Fruit fly (Drosophila melanogaster) whole organism, embryonic: ENCODE measurements around the gene CG11975.
A peak's percentile ranks its signal among the peaks of the same experiment; 100 is the strongest.

Experiments
- Awh ChIP-seq: fragments of 200-800 bp; sonication (Bioruptor generic); IDR thresholded peaks from 2 replicates; pipeline ENCODE4, ENCODE4 v1.3.6; 2022; ENCODE audit warnings: missing biosample characterization, missing genetic modification characterization
- B-H2 ChIP-seq: fragments of 200-800 bp; sonication (Bioruptor generic); optimal IDR thresholded peaks from 2 replicates; lab custom pipeline; 2018; ENCODE audit warnings: missing biosample characterization, mild to moderate bottlenecking, missing genetic modification characterization
- CG10321 ChIP-seq: fragments of 200-800 bp; sonication (Bioruptor generic); IDR thresholded peaks from 2 replicates; pipeline ENCODE4 v1.3.6; 2022; ENCODE audit warnings: missing biosample characterization, missing genetic modification characterization
- CG10654 ChIP-seq: fragments of 200-800 bp; sonication (Bioruptor generic); optimal IDR thresholded peaks from 2 replicates; lab custom pipeline; 2016; ENCODE audit warnings: missing biosample characterization, missing genetic modification characterization
- CG11723 ChIP-seq: fragments of 200-800 bp; sonication (Bioruptor generic); optimal IDR thresholded peaks from 2 replicates; lab custom pipeline; 2017; ENCODE audit warnings: missing biosample characterization, mild to moderate bottlenecking, missing genetic modification characterization
- CG12769 ChIP-seq: fragments of 200-800 bp; sonication (Bioruptor generic); optimal IDR thresholded peaks from 2 replicates; lab custom pipeline; 2019; ENCODE audit warnings: missing biosample characterization, mild to moderate bottlenecking, missing genetic modification characterization, moderate library complexity
- CG13775 ChIP-seq: fragments of 200-800 bp; sonication (Bioruptor generic); optimal IDR thresholded peaks from 3 replicates; lab custom pipeline; 2017; ENCODE audit warnings: missing biosample characterization, mild to moderate bottlenecking, missing genetic modification characterization
- CG15011 ChIP-seq: fragments of 200-800 bp; sonication (Bioruptor generic); optimal IDR thresholded peaks from 3 replicates; lab custom pipeline; 2018; ENCODE audit warnings: missing biosample characterization, mild to moderate bottlenecking, missing genetic modification characterization
- CG1529 ChIP-seq: fragments of 200-800 bp; sonication (Bioruptor generic); optimal IDR thresholded peaks from 3 replicates; lab custom pipeline; 2018; ENCODE audit warnings: missing biosample characterization, missing genetic modification characterization
- CG15479 ChIP-seq: fragments of 200-800 bp; sonication (Bioruptor generic); optimal IDR thresholded peaks from 3 replicates; lab custom pipeline; 2019; ENCODE audit warnings: missing biosample characterization, mild to moderate bottlenecking, missing genetic modification characterization, moderate library complexity
- CG17361 ChIP-seq: fragments of 200-800 bp; sonication (Bioruptor generic); IDR thresholded peaks from 3 replicates; pipeline ENCODE4 v1.3.6; 2022; ENCODE audit warnings: missing biosample characterization, missing genetic modification characterization
- CG32532 ChIP-seq: fragments of 200-800 bp; sonication (Bioruptor generic); IDR thresholded peaks from 2 replicates; pipeline ENCODE4 v1.3.6; 2022; ENCODE audit warnings: missing biosample characterization, missing genetic modification characterization
- CG4282 ChIP-seq: fragments of 200-800 bp; sonication (Bioruptor generic); optimal IDR thresholded peaks from 2 replicates; lab custom pipeline; 2016; ENCODE audit warnings: missing biosample characterization, missing genetic modification characterization
- CG4360 ChIP-seq: fragments of 200-800 bp; sonication (Bioruptor generic); IDR thresholded peaks from 2 replicates; pipeline ENCODE4 v1.3.6; 2022; ENCODE audit warnings: missing biosample characterization, missing genetic modification characterization
- CG6654 ChIP-seq: fragments of 200-800 bp; sonication (Bioruptor generic); optimal IDR thresholded peaks from 2 replicates; lab custom pipeline; 2017; ENCODE audit warnings: missing biosample characterization, mild to moderate bottlenecking, missing genetic modification characterization
- Deaf1 ChIP-seq: fragments of 200-800 bp; optimal IDR thresholded peaks from 3 replicates; lab custom pipeline; 2019; ENCODE audit warnings: missing biosample characterization, mild to moderate bottlenecking, missing genetic modification characterization, moderate library complexity
- Dfd ChIP-seq, 2 experiments: fragments of >200 bp; optimal IDR thresholded peaks; 2 replicates each; lab custom pipeline; 2017; ENCODE audit warnings: missing biosample characterization in 2 of 2, missing genetic modification characterization in 2 of 2
- Dll ChIP-seq: fragments of 200-800 bp; sonication (Bioruptor generic); IDR thresholded peaks from 4 replicates; pipeline ENCODE4 v1.3.6; 2022; ENCODE audit warnings: missing biosample characterization, missing genetic modification characterization; ENCODE audit not compliant: partially characterized antibody
- Doc2 ChIP-seq: fragments of 200-800 bp; sonication (Bioruptor generic); IDR thresholded peaks from 2 replicates; pipeline ENCODE4 v1.3.6; 2022; ENCODE audit warnings: missing biosample characterization, missing genetic modification characterization
- Fer2 ChIP-seq: fragments of 200-800 bp; sonication (Bioruptor generic); optimal IDR thresholded peaks from 2 replicates; lab custom pipeline; 2018; ENCODE audit warnings: missing biosample characterization, mild to moderate bottlenecking, missing genetic modification characterization, moderate library complexity
- H15 ChIP-seq: fragments of 200-800 bp; sonication (Bioruptor generic); IDR thresholded peaks from 3 replicates; pipeline ENCODE4 v1.3.6; 2022; ENCODE audit warnings: missing biosample characterization, missing genetic modification characterization
- Hand ChIP-seq: fragments of 200-800 bp; sonication (Bioruptor generic); optimal IDR thresholded peaks from 2 replicates; lab custom pipeline; 2017; ENCODE audit warnings: mild to moderate bottlenecking, missing biosample characterization, missing genetic modification reagents, missing genetic modification characterization
- Hr78 ChIP-seq, 2 experiments: fragments of 200-800 bp in 1 of 2; fragments of >200 bp in 1 of 2; sonication (Bioruptor generic) in 1 of 2; optimal IDR thresholded peaks; 2 replicates each; lab custom pipeline; 2017 to 2019; ENCODE audit warnings: missing biosample characterization in 2 of 2, missing genetic modification characterization in 2 of 2, mild to moderate bottlenecking in 1 of 2, moderate library complexity in 1 of 2
- Hsf ChIP-seq: fragments of 200-800 bp; sonication (Bioruptor generic); optimal IDR thresholded peaks from 3 replicates; lab custom pipeline; 2016; ENCODE audit warnings: missing biosample characterization, missing genetic modification characterization
- Lim3 ChIP-seq: fragments of 200-800 bp; sonication (Bioruptor generic); IDR thresholded peaks from 2 replicates; pipeline ENCODE4 v1.3.6; 2022; ENCODE audit warnings: missing biosample characterization, missing genetic modification characterization
- Neu2 ChIP-seq: fragments of 200-800 bp; sonication (Bioruptor generic); optimal IDR thresholded peaks from 3 replicates; lab custom pipeline; 2016; ENCODE audit warnings: missing biosample characterization, missing genetic modification characterization, borderline replicate concordance
- Sox100B ChIP-seq: fragments of 200-800 bp; sonication (Bioruptor generic); optimal IDR thresholded peaks from 3 replicates; lab custom pipeline; 2018; ENCODE audit warnings: missing biosample characterization, mild to moderate bottlenecking, missing genetic modification characterization
- Trl ChIP-seq, 3 experiments: fragments of >200 bp in 2 of 3; fragments of 200-800 bp in 1 of 3; sonication (Bioruptor generic) in 1 of 3; optimal IDR thresholded peaks; 2 replicates in 1 of 3; 3 replicates in 2 of 3; lab custom pipeline; 2016 to 2017; ENCODE audit warnings: missing biosample characterization in 1 of 3, missing genetic modification characterization in 1 of 3
- abd-A ChIP-seq: fragments of 200-800 bp; sonication (Bioruptor generic); optimal IDR thresholded peaks from 3 replicates; lab custom pipeline; 2019; ENCODE audit warnings: missing biosample characterization, mild to moderate bottlenecking, missing genetic modification characterization, moderate library complexity
- br ChIP-seq: fragments of >200 bp; optimal IDR thresholded peaks from 2 replicates; lab custom pipeline; 2017
- ems ChIP-seq: fragments of 200-800 bp; sonication (Bioruptor generic); optimal IDR thresholded peaks from 3 replicates; lab custom pipeline; 2016; ENCODE audit warnings: missing biosample characterization, missing genetic modification characterization
- gem ChIP-seq: fragments of 200-800 bp; sonication (Bioruptor generic); optimal IDR thresholded peaks from 2 replicates; lab custom pipeline; 2019; ENCODE audit warnings: missing biosample characterization, mild to moderate bottlenecking, missing genetic modification characterization, moderate library complexity
- grn ChIP-seq: fragments of 200-800 bp; sonication (Bioruptor generic); optimal IDR thresholded peaks from 3 replicates; lab custom pipeline; 2017; ENCODE audit warnings: missing biosample characterization, missing genetic modification characterization
- ken ChIP-seq: fragments of 200-800 bp; sonication (Bioruptor generic); IDR thresholded peaks from 3 replicates; pipeline ENCODE4 v1.3.6; 2022; ENCODE audit warnings: missing biosample characterization, missing genetic modification characterization
- kni ChIP-seq: fragments of 200-800 bp; sonication (Bioruptor generic); optimal IDR thresholded peaks from 3 replicates; lab custom pipeline; 2017; ENCODE audit warnings: mild to moderate bottlenecking, missing biosample characterization, missing genetic modification reagents, missing genetic modification characterization
- knrl ChIP-seq: fragments of 200-800 bp; sonication (Bioruptor generic); IDR thresholded peaks from 3 replicates; pipeline ENCODE4 v1.3.6; 2022; ENCODE audit warnings: missing biosample characterization, missing genetic modification characterization; ENCODE audit not compliant: partially characterized antibody
- maf-S ChIP-seq: fragments of 200-800 bp; sonication (Bioruptor generic); optimal IDR thresholded peaks from 2 replicates; lab custom pipeline; 2016; ENCODE audit warnings: missing biosample characterization, missing genetic modification characterization
- nau ChIP-seq: fragments of 200-800 bp; sonication (Bioruptor generic); optimal IDR thresholded peaks from 3 replicates; lab custom pipeline; 2017; ENCODE audit warnings: missing biosample characterization, mild to moderate bottlenecking, missing genetic modification characterization, missing genetic modification reagents
- p53 ChIP-seq: fragments of 200-800 bp; sonication (Bioruptor generic); optimal IDR thresholded peaks from 2 replicates; lab custom pipeline; 2016; ENCODE audit warnings: missing biosample characterization, missing genetic modification characterization
- pan ChIP-seq, 4 experiments: fragments of >200 bp in 3 of 4; fragments of 200-800 bp in 1 of 4; sonication (Bioruptor generic) in 1 of 4; optimal IDR thresholded peaks in 3 of 4; IDR thresholded peaks in 1 of 4; 2 replicates each; pipeline versions ENCODE4 v1.3.6 to Lab custom; 2017 to 2022; ENCODE audit warnings: missing biosample characterization in 2 of 4, missing genetic modification characterization in 2 of 4, mixed read lengths in 1 of 4
- pita ChIP-seq: fragments of 200-800 bp; sonication (Bioruptor generic); optimal IDR thresholded peaks from 2 replicates; lab custom pipeline; 2017; ENCODE audit warnings: missing biosample characterization, mild to moderate bottlenecking, missing genetic modification characterization
- pum ChIP-seq: fragments of 200-800 bp; sonication (Bioruptor generic); optimal IDR thresholded peaks from 2 replicates; lab custom pipeline; 2016; ENCODE audit warnings: missing biosample characterization, missing genetic modification characterization
- sens-2 ChIP-seq: fragments of 200-800 bp; sonication (Bioruptor generic); IDR thresholded peaks from 2 replicates; pipeline ENCODE4 v1.3.6; 2022; ENCODE audit warnings: missing biosample characterization, missing genetic modification characterization
- sim ChIP-seq: fragments of 200-800 bp; sonication (Bioruptor generic); IDR thresholded peaks from 2 replicates; pipeline ENCODE4 v1.3.6; 2022; ENCODE audit warnings: missing biosample characterization, missing genetic modification characterization
- slou ChIP-seq: fragments of 200-800 bp; sonication (Bioruptor generic); optimal IDR thresholded peaks from 3 replicates; lab custom pipeline; 2016; ENCODE audit warnings: missing biosample characterization, missing genetic modification characterization
- slp2 ChIP-seq: fragments of 200-800 bp; sonication (Bioruptor generic); optimal IDR thresholded peaks from 2 replicates; lab custom pipeline; 2016; ENCODE audit warnings: missing biosample characterization, missing genetic modification characterization
- tll ChIP-seq, 2 experiments: fragments of 200-800 bp in 1 of 2; fragments of >200 bp in 1 of 2; sonication (Bioruptor generic) in 1 of 2; optimal IDR thresholded peaks; 2 replicates each; lab custom pipeline; 2017 to 2019; ENCODE audit warnings: missing biosample characterization in 2 of 2, missing genetic modification characterization in 2 of 2, mild to moderate bottlenecking in 1 of 2, moderate library complexity in 1 of 2
- usp ChIP-seq: fragments of >200 bp; optimal IDR thresholded peaks from 2 replicates; lab custom pipeline; 2017; ENCODE audit warnings: missing biosample characterization, missing genetic modification characterization

CG11975 gene

dm6 chr3R:8960329-8960728, 32.7 kb upstream of the CG11975 start (continued):
- TF ChIP-seq sens-2 = no peak
- TF ChIP-seq CG13775 (GFP tag; lab: Kevin White, UChicago) = peak; percentile 27
- no peak for TF ChIP-seq pum (GFP tag; lab: Kevin White, UChicago)
- TF ChIP-seq Hr78 (GFP tag; optimal IDR thresholded peaks at IDR 0.05; lab: Kevin White, UChicago) = no peak
- TF ChIP-seq nau = peak; percentile 27
- no peak for TF ChIP-seq Lim3 (GFP tag; lab: Robert Waterston, UW)
- no peak for TF ChIP-seq Awh (GFP tag; lab: Robert Waterston, UW)
- TF ChIP-seq usp = no peak
- TF ChIP-seq maf-S (GFP tag; lab: Kevin White, UChicago) = no peak
- no peak for TF ChIP-seq CG32532 (GFP tag; lab: Robert Waterston, UW)
- TF ChIP-seq br = no peak
- TF ChIP-seq CG11723 (GFP tag; lab: Kevin White, UChicago) = peak; percentile 28
- no peak for TF ChIP-seq slp2 (GFP tag; lab: Kevin White, UChicago)
- no peak for TF ChIP-seq grn
- no peak for TF ChIP-seq Dfd (GFP tag; optimal IDR thresholded peaks at IDR 0.05; lab: Kevin White, UChicago)
- peak; percentile 60 for TF ChIP-seq CG1529 (GFP tag; lab: Kevin White, UChicago)
- TF ChIP-seq Neu2 (GFP tag; lab: Kevin White, UChicago) = no peak
- no peak for TF ChIP-seq CG4360 (GFP tag; lab: Robert Waterston, UW)
- peak; percentile 38 for TF ChIP-seq CG10654 (GFP tag; lab: Kevin White, UChicago)
- TF ChIP-seq Sox100B (GFP tag; lab: Kevin White, UChicago) = peak; percentile 74
- peak; percentile 7 for TF ChIP-seq Hsf (GFP tag; lab: Kevin White, UChicago)
- no peak for TF ChIP-seq CG10321 (GFP tag; lab: Robert Waterston, UW)

dm6 chr3R:8962860-8963755, 29.9 kb upstream of the CG11975 start, which contains the start of gene ich:
ich (minus strand) TSS chr3R:8963037.
- TF ChIP-seq abd-A = no peak
- no peak for TF ChIP-seq Fer2 (tag; lab: Kevin White, UChicago)
- no peak for TF ChIP-seq ems (GFP tag; lab: Kevin White, UChicago)
- TF ChIP-seq Trl (optimal IDR thresholded peaks at IDR 0.05; lab: Kevin White, UChicago) = peak in 1 of 2 experiments; percentile 8
- no peak for TF ChIP-seq Trl (GFP tag; optimal IDR thresholded peaks at IDR 0.05; lab: Kevin White, UChicago)
- no peak for TF ChIP-seq CG15011 (GFP tag; lab: Kevin White, UChicago)
- TF ChIP-seq gem (tag; lab: Kevin White, UChicago) = no peak
- no peak for TF ChIP-seq p53
- TF ChIP-seq Hand (GFP tag; lab: Kevin White, UChicago) = no peak
- peak; percentile 83 for TF ChIP-seq Deaf1 (tag; lab: Kevin White, UChicago)
- no peak for TF ChIP-seq Doc2 (GFP tag; lab: Robert Waterston, UW)
- peak; percentile 34 for TF ChIP-seq kni
- no peak for TF ChIP-seq pan (optimal IDR thresholded peaks at IDR 0.05; lab: Kevin White, UChicago)
- TF ChIP-seq pan (GFP tag; optimal IDR thresholded peaks at IDR 0.05 in 1 of 2, IDR thresholded peaks at IDR 0.05 in 1 of 2) = no peak
- 0 out of 3 replicates have a peak, but pooled peaks have one; percentile 6 for TF ChIP-seq ken (GFP tag; lab: Robert Waterston, UW)
- no peak for TF ChIP-seq sim (GFP tag; lab: Robert Waterston, UW)
- TF ChIP-seq knrl (GFP tag; lab: Robert Waterston, UW) = no peak
- no peak for TF ChIP-seq H15
- TF ChIP-seq tll (GFP tag; optimal IDR thresholded peaks at IDR 0.05; lab: Kevin White, UChicago) = peak in 1 of 2 experiments; percentile 48
- TF ChIP-seq CG4282 (GFP tag; lab: Kevin White, UChicago) = no peak
- peak; percentile 77 for TF ChIP-seq CG15479 (GFP tag; lab: Kevin White, UChicago)
- no peak for TF ChIP-seq slou
- TF ChIP-seq Dll = no peak
- TF ChIP-seq CG6654 (GFP tag; lab: Kevin White, UChicago) = no peak
- no peak for TF ChIP-seq CG17361
- TF ChIP-seq pita (GFP tag; lab: Kevin White, UChicago) = no peak
- TF ChIP-seq CG12769 = no peak
- no peak for TF ChIP-seq B-H2 (GFP tag; lab: Kevin White, UChicago)
